Worm (Caenorhabditis elegans): ENCODE data around the gene F10C2.7.

The F10C2.7 gene

ce11 chrV:12074886-12075285 lies 21.2 kb downstream of the F10C2.7 start, which contains the start of gene R07B7.6:
R07B7.6 (minus strand) TSS chrV:12074986.
- TF ChIP-seq unc-62 (GFP tag; optimal IDR thresholded peaks at IDR 0.05) (no peak), unc-55 (GFP tag; optimal IDR thresholded peaks at IDR 0.05) (no peak), Y55F3AM.14 (GFP tag; optimal IDR thresholded peaks at IDR 0.05) (no peak), nhr-237 (tag; optimal IDR thresholded peaks at IDR 0.05) (no peak), nhr-23 (tag; optimal IDR thresholded peaks at IDR 0.05) (no peak), nhr-129 (tag; optimal IDR thresholded peaks at IDR 0.05) (no peak), nhr-11 (tag; optimal IDR thresholded peaks at IDR 0.05) (no peak), ztf-1 (GFP tag; conservative IDR thresholded peaks at IDR 0.05) (no peak), mdl-1 (tag; optimal IDR thresholded peaks at IDR 0.05) (no peak)

ce11 chrV:12075983-12076382 lies 22.3 kb downstream of the F10C2.7 start:
- TF ChIP-seq crh-2 (tag; optimal IDR thresholded peaks at IDR 0.05) (peak; percentile 0), aly-2 (tag; optimal IDR thresholded peaks at IDR 0.05) (no peak), gmeb-1 (tag; optimal IDR thresholded peaks at IDR 0.05) (peak; percentile 20), fos-1 (tag; optimal IDR thresholded peaks at IDR 0.05) (peak; percentile 56), skn-1 (tag; optimal IDR thresholded peaks at IDR 0.05) (peak; percentile 40), nhr-25 (tag; optimal IDR thresholded peaks at IDR 0.05) (no peak)

DNA sequence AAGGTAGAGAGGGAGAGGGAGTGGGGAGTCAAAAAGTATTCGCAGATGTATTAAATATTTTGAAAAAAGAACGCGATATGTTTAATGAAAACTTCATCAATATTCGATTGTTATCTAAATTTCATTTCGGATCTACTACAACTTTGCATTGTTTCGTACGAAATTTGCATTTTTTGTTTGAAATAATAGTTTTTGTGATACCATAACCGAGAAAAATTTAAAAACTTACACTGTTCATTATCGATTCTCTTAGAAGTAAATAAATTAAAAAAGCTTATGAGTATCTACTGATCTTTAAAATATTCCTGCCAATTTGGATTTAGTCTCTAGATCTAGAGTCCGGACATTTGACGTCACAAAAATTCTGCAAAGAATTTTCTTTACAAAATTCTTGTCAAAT lies 26.6 kb downstream of the F10C2.7 start, which contains the start of gene R07B7.9:
Gene R07B7.9, minus strand, starts transcription at position 101 of the 400 bp plus-strand sequence.
- TF ChIP-seq mab-5 (tag; optimal IDR thresholded peaks at IDR 0.05) = no peak

DNA sequence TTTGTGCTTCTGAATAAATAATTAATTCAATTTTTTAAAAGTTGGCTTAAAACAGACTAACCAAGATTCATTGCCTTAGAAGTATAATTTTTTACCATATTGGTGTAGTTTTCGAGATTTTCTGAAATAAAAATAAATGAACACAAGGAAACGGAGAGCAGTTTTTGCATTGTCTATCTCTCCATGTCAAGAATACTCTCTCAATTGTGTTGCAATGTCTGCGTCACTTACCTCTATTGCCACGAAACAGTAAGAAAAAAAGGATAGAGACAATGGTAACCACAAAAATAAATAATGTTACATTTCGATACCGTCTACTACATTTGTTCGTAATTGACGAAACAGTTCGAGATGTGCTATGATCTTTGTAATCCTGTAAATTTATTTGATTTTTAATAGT lies 29.2 kb downstream of the F10C2.7 start, which contains the start of gene R07B7.10:
Gene R07B7.10, plus strand, starts transcription at position 285 of the 400 bp plus-strand sequence.
- no peak for TF ChIP-seq elt-3 (tag; optimal IDR thresholded peaks at IDR 0.05)
- no peak for TF ChIP-seq nhr-23 (tag; optimal IDR thresholded peaks at IDR 0.05)
- peak; percentile 0 for TF ChIP-seq sma-9 (GFP tag; optimal IDR thresholded peaks at IDR 0.05)
- no peak for TF ChIP-seq sma-9 (tag; optimal IDR thresholded peaks at IDR 0.05)
- peak; percentile 12 for TF ChIP-seq crh-2 (tag; optimal IDR thresholded peaks at IDR 0.05)

- TF ChIP-seq nhr-129 (tag; optimal IDR thresholded peaks at IDR 0.05) (no peak), ztf-4 (tag; optimal IDR thresholded peaks at IDR 0.05) (no peak), sma-3 (GFP tag; optimal IDR thresholded peaks at IDR 0.05) (no peak)
Measured at ce11 chrV:12084216-12084615, 30.5 kb downstream of the F10C2.7 start, which contains the start of gene R07B7.8. R07B7.8 (minus strand) TSS chrV:12084316.

- TF ChIP-seq fos-1 (tag; optimal IDR thresholded peaks at IDR 0.05) (peak; percentile 16), ceh-82 (tag; optimal IDR thresholded peaks at IDR 0.05) (no peak), Y55F3AM.14 (GFP tag; optimal IDR thresholded peaks at IDR 0.05) (no peak), unc-39 (tag; optimal IDR thresholded peaks at IDR 0.05) (no peak), nhr-237 (tag; optimal IDR thresholded peaks at IDR 0.05) (no peak), nhr-21 (tag; optimal IDR thresholded peaks at IDR 0.05) (no peak), nhr-129 (tag; optimal IDR thresholded peaks at IDR 0.05) (no peak)
Measured at ce11 chrV:12085867-12086634, 32.4 kb downstream of the F10C2.7 start.

DNA sequence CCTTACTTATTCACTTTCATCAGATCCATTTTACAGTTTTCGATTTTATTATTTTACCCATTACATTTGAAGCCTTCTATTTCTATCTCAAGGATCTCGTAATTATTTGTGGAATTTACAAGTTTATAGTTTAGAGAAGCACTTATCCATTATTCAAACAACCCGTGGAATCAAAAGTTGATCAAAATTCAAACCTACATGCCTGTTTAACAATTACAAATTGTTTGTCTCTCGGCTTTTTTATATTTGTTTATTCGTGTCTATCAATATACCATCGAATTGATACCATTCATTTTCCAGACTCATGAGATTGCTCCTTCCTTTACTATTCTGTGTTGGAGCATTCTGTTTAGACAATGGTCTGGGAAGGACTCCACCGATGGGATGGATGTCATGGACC lies 33.2 kb downstream of the F10C2.7 start, which contains the start of gene gana-1:
Gene gana-1, plus strand, starts transcription at position 301 of the 400 bp plus-strand sequence.
- TF ChIP-seq mdl-1 (tag; optimal IDR thresholded peaks at IDR 0.05) (no peak), nhr-6 (tag; optimal IDR thresholded peaks at IDR 0.05) (no peak), skn-1 (tag; optimal IDR thresholded peaks at IDR 0.05) (no peak), nhr-25 (tag; optimal IDR thresholded peaks at IDR 0.05) (no peak), lsy-2 (tag; optimal IDR thresholded peaks at IDR 0.05) (no peak), ceh-16 (tag; optimal IDR thresholded peaks at IDR 0.05) (no peak), F13H6.1 (tag; optimal IDR thresholded peaks at IDR 0.05) (no peak), sem-4 (tag; optimal IDR thresholded peaks at IDR 0.05) (no peak), snpc-4 (tag; optimal IDR thresholded peaks at IDR 0.05) (no peak), mbf-1 (tag; optimal IDR thresholded peaks at IDR 0.05) (no peak), unc-55 (GFP tag; optimal IDR thresholded peaks at IDR 0.05) (no peak), mab-5 (tag; optimal IDR thresholded peaks at IDR 0.05) (no peak), sma-3 (GFP tag; optimal IDR thresholded peaks at IDR 0.05) (no peak)

Data from whole organism, L2 larva.